Worm (Caenorhabditis elegans): Measurements from ENCODE around the gene F43D2.3.

F43D2.3 gene

DNA sequence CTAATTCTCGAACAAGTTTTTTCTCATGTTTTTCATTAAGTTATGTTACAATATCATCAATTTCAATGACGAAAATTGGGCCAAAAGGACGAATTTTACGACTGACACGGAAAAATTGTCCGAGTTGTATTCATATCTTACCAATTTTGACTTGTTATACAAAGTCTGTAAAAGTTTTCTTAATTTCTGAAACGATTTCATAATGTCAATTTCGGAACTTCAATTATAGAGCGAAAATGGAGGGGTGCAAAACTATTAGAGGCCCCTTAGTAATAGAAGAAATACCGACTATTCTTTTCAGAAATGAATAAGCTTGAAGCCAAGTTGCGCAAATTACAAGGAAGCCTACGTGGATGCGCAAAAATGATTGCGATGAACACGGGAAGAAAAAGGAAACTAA is at the start of gene F43D2.3:
Gene F43D2.3, plus strand, starts transcription at position 301 of the 400 bp plus-strand sequence.
- no peak for TF ChIP-seq ztf-1 (GFP tag; conservative IDR thresholded peaks at IDR 0.05)

DNA sequence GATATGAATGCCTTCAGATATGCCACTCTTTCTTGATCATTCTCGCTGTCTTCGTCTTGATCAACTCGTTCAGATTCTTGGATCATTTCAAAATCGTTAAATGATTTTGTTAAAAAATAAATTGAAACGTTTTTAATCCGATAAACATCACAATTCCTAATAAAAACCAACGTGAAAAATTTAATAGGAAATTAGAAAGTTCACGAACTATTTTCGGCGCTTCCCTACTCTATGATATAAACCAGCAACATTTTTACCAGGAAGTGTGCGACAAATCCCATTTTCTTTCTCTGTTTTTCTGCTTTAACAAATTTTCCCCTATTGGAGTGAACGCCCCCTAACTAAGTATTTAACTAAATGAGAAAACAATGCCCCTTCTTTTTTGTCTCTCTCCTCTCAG is 46.3 kb upstream of the F43D2.3 start, which contains the start of gene Y40H4A.2:
Gene Y40H4A.2, minus strand, starts transcription at position 101 of the 400 bp plus-strand sequence.
- TF ChIP-seq ztf-11 (tag; optimal IDR thresholded peaks at IDR 0.05) (no peak), ceh-16 (tag; optimal IDR thresholded peaks at IDR 0.05) (no peak), ZK546.5 (tag; optimal IDR thresholded peaks at IDR 0.05) (no peak), unc-62 (GFP tag; optimal IDR thresholded peaks at IDR 0.05) (no peak), lsy-2 (tag; optimal IDR thresholded peaks at IDR 0.05) (no peak), sma-3 (GFP tag; optimal IDR thresholded peaks at IDR 0.05) (no peak), sma-9 (GFP tag; optimal IDR thresholded peaks at IDR 0.05) (no peak), sma-9 (tag; optimal IDR thresholded peaks at IDR 0.05) (no peak), ztf-1 (GFP tag; conservative IDR thresholded peaks at IDR 0.05) (no peak), lin-39 (tag; optimal IDR thresholded peaks at IDR 0.05) (no peak), unc-55 (GFP tag; optimal IDR thresholded peaks at IDR 0.05) (no peak), crh-2 (tag; optimal IDR thresholded peaks at IDR 0.05) (no peak), Y55F3AM.14 (GFP tag; optimal IDR thresholded peaks at IDR 0.05) (no peak), snpc-4 (tag; optimal IDR thresholded peaks at IDR 0.05) (no peak)

DNA sequence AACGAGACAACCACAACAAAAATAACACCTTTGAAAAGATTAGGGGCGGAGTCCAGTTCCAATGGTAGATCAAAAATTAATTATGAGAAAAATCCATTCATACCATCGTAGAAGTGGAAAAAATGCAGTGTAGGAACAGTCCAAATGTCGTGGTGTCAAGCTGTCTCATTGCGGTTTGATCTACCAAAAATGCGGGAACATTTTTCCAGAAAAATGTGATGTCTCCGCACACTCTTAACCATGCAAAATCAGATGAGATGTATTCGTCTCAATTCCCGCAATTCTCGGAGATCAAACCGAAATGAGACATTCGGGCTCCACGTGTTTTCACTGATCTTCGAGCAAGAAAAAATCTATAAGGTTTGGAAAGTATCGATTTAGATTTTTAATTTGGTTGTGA is 37.6 kb upstream of the F43D2.3 start:
- TF ChIP-seq snpc-4 (tag; optimal IDR thresholded peaks at IDR 0.05) (no peak), blmp-1 (tag; optimal IDR thresholded peaks at IDR 0.05; ENCODE audit: insufficient read depth) (no peak), nhr-77 (tag; optimal IDR thresholded peaks at IDR 0.05) (no peak), fos-1 (tag; optimal IDR thresholded peaks at IDR 0.05) (no peak), nhr-11 (tag; optimal IDR thresholded peaks at IDR 0.05) (no peak), ztf-1 (GFP tag; conservative IDR thresholded peaks at IDR 0.05) (no peak), C34F6.9 (tag; optimal IDR thresholded peaks at IDR 0.05) (no peak), Y55F3AM.14 (GFP tag; optimal IDR thresholded peaks at IDR 0.05) (no peak), crh-2 (tag; optimal IDR thresholded peaks at IDR 0.05) (no peak), lin-39 (tag; optimal IDR thresholded peaks at IDR 0.05) (no peak), unc-62 (GFP tag; optimal IDR thresholded peaks at IDR 0.05) (no peak), unc-39 (tag; optimal IDR thresholded peaks at IDR 0.05) (no peak), nhr-237 (tag; optimal IDR thresholded peaks at IDR 0.05) (no peak), lin-11 (tag; optimal IDR thresholded peaks at IDR 0.05) (no peak), alr-1 (tag; optimal IDR thresholded peaks at IDR 0.05) (no peak)

DNA sequence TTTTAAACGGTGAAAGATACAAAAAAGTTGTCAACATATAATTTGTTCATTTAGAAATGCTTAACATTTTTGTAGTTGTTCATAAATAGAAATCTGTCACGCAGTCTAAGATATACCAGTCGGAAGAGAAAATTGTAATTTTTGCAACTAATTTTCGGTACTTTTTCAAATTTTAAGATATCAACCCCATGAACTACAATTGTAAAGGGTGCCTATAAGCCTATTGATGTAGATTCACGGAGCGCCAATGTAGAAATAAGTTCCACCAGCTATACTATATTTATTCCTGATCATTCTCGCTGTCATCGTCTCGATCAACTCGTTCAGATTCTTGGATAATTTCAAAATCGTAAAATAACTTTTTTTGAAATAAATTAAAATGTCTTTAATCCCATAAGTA is 36.7 kb upstream of the F43D2.3 start:
- TF ChIP-seq nhr-25 (tag; optimal IDR thresholded peaks at IDR 0.05) (no peak), sma-3 (GFP tag; optimal IDR thresholded peaks at IDR 0.05) (no peak), blmp-1 (tag; optimal IDR thresholded peaks at IDR 0.05; ENCODE audit: insufficient read depth) (no peak), ztf-1 (GFP tag; conservative IDR thresholded peaks at IDR 0.05) (no peak), nhr-77 (tag; optimal IDR thresholded peaks at IDR 0.05) (no peak), nhr-129 (tag; optimal IDR thresholded peaks at IDR 0.05) (no peak), ZK546.5 (tag; optimal IDR thresholded peaks at IDR 0.05) (no peak), nhr-23 (tag; optimal IDR thresholded peaks at IDR 0.05) (no peak), crh-2 (tag; optimal IDR thresholded peaks at IDR 0.05) (no peak), aly-2 (tag; optimal IDR thresholded peaks at IDR 0.05) (no peak), unc-55 (GFP tag; optimal IDR thresholded peaks at IDR 0.05) (no peak), nhr-21 (tag; optimal IDR thresholded peaks at IDR 0.05) (no peak), ztf-11 (tag; optimal IDR thresholded peaks at IDR 0.05) (no peak), ceh-16 (tag; optimal IDR thresholded peaks at IDR 0.05) (no peak), mdl-1 (tag; optimal IDR thresholded peaks at IDR 0.05) (no peak), lin-39 (tag; optimal IDR thresholded peaks at IDR 0.05) (no peak), nhr-237 (tag; optimal IDR thresholded peaks at IDR 0.05) (no peak), unc-39 (tag; optimal IDR thresholded peaks at IDR 0.05) (no peak), nhr-12 (tag; optimal IDR thresholded peaks at IDR 0.05) (no peak)

DNA sequence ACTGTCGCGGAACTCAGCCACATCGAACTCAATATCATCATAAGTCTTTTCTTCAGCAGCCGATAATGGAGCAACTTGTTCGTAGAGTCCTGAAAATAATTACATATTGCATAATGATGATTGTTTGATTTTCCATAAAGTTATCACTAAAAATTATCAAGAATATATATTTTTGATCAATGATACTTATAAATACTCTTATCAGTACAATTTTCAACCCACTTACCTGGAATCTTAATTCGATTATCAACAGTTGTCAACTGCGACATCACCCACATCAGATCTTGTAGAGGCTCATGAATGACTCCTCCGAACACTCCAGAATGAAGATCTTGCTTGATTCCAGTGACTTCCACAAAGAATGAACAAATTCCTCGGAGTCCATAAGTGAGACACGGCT is 35.7 kb upstream of the F43D2.3 start:
- TF ChIP-seq lin-39 (tag; optimal IDR thresholded peaks at IDR 0.05) (no peak), nhr-25 (tag; optimal IDR thresholded peaks at IDR 0.05) (no peak), sem-4 (tag; optimal IDR thresholded peaks at IDR 0.05) (no peak), unc-55 (GFP tag; optimal IDR thresholded peaks at IDR 0.05) (no peak), nhr-10 (tag; optimal IDR thresholded peaks at IDR 0.05) (no peak), fos-1 (tag; optimal IDR thresholded peaks at IDR 0.05) (peak; percentile 53), sma-9 (GFP tag; optimal IDR thresholded peaks at IDR 0.05) (no peak), sma-9 (tag; optimal IDR thresholded peaks at IDR 0.05) (no peak)

Measured in whole organism, L2 larva.